Worm (Caenorhabditis elegans) whole organism, mixed stage, embryonic: ENCODE measurements around the gene lmbr-1.

ENCODE experiments used
- M03D4.4 ChIP-seq: sonication (generic microtip); optimal IDR thresholded peaks from 2 replicates; lab custom pipeline; 2017; ENCODE audit warnings: mild to moderate bottlenecking, missing genetic modification characterization, missing compliant biosample characterization
- bed-3 ChIP-seq: fragments of 200-800 bp; sonication (Bioruptor generic); optimal IDR thresholded peaks from 3 replicates; lab custom pipeline; 2018; ENCODE audit warnings: mild to moderate bottlenecking, missing genetic modification characterization, moderate library complexity, missing compliant biosample characterization
- ceh-39 ChIP-seq: fragments of 150-350 bp; optimal IDR thresholded peaks from 2 replicates; lab custom pipeline; 2014; ENCODE audit warnings: missing biosample characterization, missing genetic modification characterization
- ceh-43 ChIP-seq: fragments of 200-800 bp; sonication (Bioruptor generic); optimal IDR thresholded peaks from 2 replicates; lab custom pipeline; 2018; ENCODE audit warnings: mild to moderate bottlenecking, missing genetic modification characterization, moderate library complexity, missing compliant biosample characterization
- ceh-83 ChIP-seq: fragments of 200-800 bp; sonication (Bioruptor generic); optimal IDR thresholded peaks from 2 replicates; lab custom pipeline; 2018; ENCODE audit warnings: mild to moderate bottlenecking, missing genetic modification characterization, missing compliant biosample characterization
- ces-1 ChIP-seq: fragments of 150-350 bp; optimal IDR thresholded peaks from 2 replicates; lab custom pipeline; 2014; ENCODE audit warnings: missing biosample characterization, missing genetic modification reagents, missing genetic modification characterization
- cnd-1 ChIP-seq: fragments of 200-800 bp; sonication (Bioruptor generic); optimal IDR thresholded peaks from 2 replicates; lab custom pipeline; 2018; ENCODE audit warnings: mild to moderate bottlenecking, missing genetic modification characterization, missing compliant biosample characterization
- drap-1 ChIP-seq: fragments of 200-800 bp; sonication (Bioruptor generic); optimal IDR thresholded peaks from 3 replicates; lab custom pipeline; 2018; ENCODE audit warnings: mild to moderate bottlenecking, missing genetic modification characterization, missing compliant biosample characterization
- elt-1 ChIP-seq: sonication (generic microtip); optimal IDR thresholded peaks from 2 replicates; lab custom pipeline; 2017; ENCODE audit warnings: missing genetic modification characterization, mild to moderate bottlenecking, missing compliant biosample characterization, antibody characterized with exemption, moderate library complexity, borderline replicate concordance; ENCODE audit not compliant: insufficient read depth
- elt-3 ChIP-seq: fragments of 150-350 bp; optimal IDR thresholded peaks from 2 replicates; lab custom pipeline; 2014; ENCODE audit warnings: missing biosample characterization, missing genetic modification characterization
- flh-1 ChIP-seq: fragments of 200-800 bp; sonication (Bioruptor generic); optimal IDR thresholded peaks from 2 replicates; lab custom pipeline; 2018; ENCODE audit warnings: mild to moderate bottlenecking, missing genetic modification characterization, moderate library complexity, missing compliant biosample characterization
- ham-2 ChIP-seq: fragments of 200-800 bp; sonication (Bioruptor generic); optimal IDR thresholded peaks from 2 replicates; lab custom pipeline; 2018; ENCODE audit warnings: mild to moderate bottlenecking, missing genetic modification characterization, missing compliant biosample characterization
- hlh-1 ChIP-seq: fragments of 150-350 bp; optimal IDR thresholded peaks from 2 replicates; lab custom pipeline; 2014; ENCODE audit warnings: missing biosample characterization, missing genetic modification reagents, missing genetic modification characterization
- lin-13 ChIP-seq: fragments of 150-350 bp; optimal IDR thresholded peaks from 2 replicates; lab custom pipeline; 2014; ENCODE audit warnings: missing biosample characterization, missing genetic modification characterization
- lin-32 ChIP-seq: fragments of 200-800 bp; sonication (Bioruptor generic); optimal IDR thresholded peaks from 2 replicates; lab custom pipeline; 2018; ENCODE audit warnings: mild to moderate bottlenecking, missing genetic modification characterization, missing compliant biosample characterization
- lsy-2 ChIP-seq: fragments of 150-350 bp; optimal IDR thresholded peaks from 2 replicates; lab custom pipeline; 2014; ENCODE audit warnings: missing biosample characterization, missing genetic modification characterization
- mab-5 ChIP-seq: fragments of 150-350 bp; optimal IDR thresholded peaks from 2 replicates; lab custom pipeline; 2014; ENCODE audit warnings: missing biosample characterization, missing genetic modification characterization
- mep-1 ChIP-seq: fragments of 150-350 bp; optimal IDR thresholded peaks from 2 replicates; lab custom pipeline; 2017; ENCODE audit warnings: missing biosample characterization, missing genetic modification reagents, missing genetic modification characterization, inconsistent platforms
- mls-2 ChIP-seq: sonication (generic microtip); optimal IDR thresholded peaks from 2 replicates; lab custom pipeline; 2016; ENCODE audit warnings: mild to moderate bottlenecking, missing genetic modification characterization, moderate library complexity, missing compliant biosample characterization
- nhr-12 ChIP-seq: fragments of 150-350 bp; optimal IDR thresholded peaks from 2 replicates; lab custom pipeline; 2014; ENCODE audit warnings: missing biosample characterization, missing genetic modification characterization
- nhr-2 ChIP-seq: fragments of 150-350 bp; optimal IDR thresholded peaks from 2 replicates; lab custom pipeline; 2014; ENCODE audit warnings: missing biosample characterization, missing genetic modification characterization
- nhr-237 ChIP-seq: fragments of 150-350 bp; optimal IDR thresholded peaks from 2 replicates; lab custom pipeline; 2014; ENCODE audit warnings: missing biosample characterization, missing genetic modification characterization
- nhr-28 ChIP-seq: fragments of 150-350 bp; optimal IDR thresholded peaks from 2 replicates; lab custom pipeline; 2014; ENCODE audit warnings: missing biosample characterization, missing genetic modification characterization
- nhr-76 ChIP-seq: sonication (generic microtip); optimal IDR thresholded peaks from 2 replicates; lab custom pipeline; 2017; ENCODE audit warnings: missing biosample characterization, missing genetic modification characterization
- pha-4 ChIP-seq: fragments of 150-350 bp; optimal IDR thresholded peaks from 2 replicates; lab custom pipeline; 2018; ENCODE audit warnings: missing biosample characterization, missing genetic modification reagents, missing genetic modification characterization
- sem-2 ChIP-seq: fragments of 200-800 bp; sonication (Bioruptor generic); optimal IDR thresholded peaks from 2 replicates; lab custom pipeline; 2018; ENCODE audit warnings: mild to moderate bottlenecking, missing genetic modification characterization, missing compliant biosample characterization
- snpc-4 ChIP-seq: fragments of 150-350 bp; optimal IDR thresholded peaks from 2 replicates; lab custom pipeline; 2014; ENCODE audit warnings: missing biosample characterization, missing genetic modification characterization
- tbx-8 ChIP-seq: fragments of 200-800 bp; sonication (Bioruptor generic); optimal IDR thresholded peaks from 2 replicates; lab custom pipeline; 2018; ENCODE audit warnings: mild to moderate bottlenecking, missing genetic modification characterization, moderate library complexity, missing compliant biosample characterization
- unc-120 ChIP-seq: sonication (generic microtip); optimal IDR thresholded peaks from 2 replicates; lab custom pipeline; 2017; ENCODE audit warnings: missing genetic modification characterization, missing compliant biosample characterization; ENCODE audit not compliant: poor library complexity, severe bottlenecking
- unc-62 ChIP-seq: fragments of 150-350 bp; optimal IDR thresholded peaks from 2 replicates; lab custom pipeline; 2014; ENCODE audit warnings: missing biosample characterization, missing genetic modification reagents, missing genetic modification characterization
- ztf-11 ChIP-seq: fragments of 150-350 bp; optimal IDR thresholded peaks from 2 replicates; lab custom pipeline; 2014; ENCODE audit warnings: missing biosample characterization, missing genetic modification characterization

lmbr-1 gene

DNA sequence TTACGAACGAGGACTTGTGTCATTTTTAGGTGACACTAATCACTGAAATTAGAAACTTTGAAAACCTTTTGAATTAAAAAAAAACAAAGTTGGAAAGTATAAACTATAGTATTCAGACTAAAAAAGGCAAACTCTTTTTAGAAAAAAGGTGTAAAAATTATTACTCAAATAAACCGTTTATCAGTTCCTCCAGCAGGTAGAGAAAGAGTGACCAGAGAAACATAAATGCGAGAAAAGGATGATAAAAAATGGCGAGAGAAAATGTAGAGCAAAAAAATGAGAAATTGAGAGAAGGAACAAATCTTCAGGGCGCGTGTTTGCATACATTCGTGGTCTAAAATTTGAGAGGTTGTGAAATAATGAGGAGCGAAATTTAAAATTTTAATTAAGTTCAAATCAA lies 29.8 kb downstream of the lmbr-1 start, which contains the start of gene lap-1:
lap-1 (minus strand) TSS at position 42 of the 400 bp plus-strand sequence.
- TF ChIP-seq elt-3 (tag; lab: Kevin White, UChicago) (no peak), lin-32 (GFP tag; lab: Kevin White, UChicago) (no peak), M03D4.4 (no peak), mep-1 (no peak)

DNA sequence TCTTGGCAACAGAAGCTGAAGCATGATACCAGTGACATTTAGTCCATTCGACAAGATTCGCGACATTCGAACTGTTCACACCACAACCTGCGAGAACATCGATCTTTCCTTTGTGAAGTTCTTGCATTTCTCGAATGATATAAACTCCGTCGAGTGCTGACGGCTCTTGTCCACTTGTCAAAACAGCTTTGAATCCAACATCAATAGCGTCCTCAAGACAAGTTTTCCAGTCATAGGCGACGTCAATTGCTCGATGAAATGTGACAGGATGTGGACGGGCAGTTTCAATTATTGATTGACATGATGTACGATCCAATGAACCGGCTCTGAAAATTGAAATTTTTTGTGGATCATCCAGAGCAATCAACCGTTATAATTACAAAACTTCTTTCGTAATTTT lies 30.6 kb downstream of the lmbr-1 start:
- no peak for TF ChIP-seq ces-1

DNA sequence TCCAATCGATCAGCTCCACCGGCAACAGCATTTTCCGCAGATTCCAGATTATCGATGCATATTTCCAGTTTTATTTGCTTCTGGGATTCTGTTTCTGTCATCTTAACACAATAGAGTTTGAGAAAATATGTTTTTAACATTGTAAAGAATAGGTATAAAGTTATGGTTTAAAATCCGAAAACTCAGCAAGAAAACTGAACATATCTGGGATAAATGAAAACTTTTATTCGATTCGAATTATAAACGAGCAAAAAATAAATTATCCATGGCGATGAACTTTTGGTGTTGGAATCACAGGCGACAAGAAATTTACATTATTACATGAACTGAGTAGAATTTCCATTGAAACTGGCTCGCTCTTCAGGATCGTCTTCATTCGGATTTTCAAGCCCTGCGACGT lies 31.5 kb downstream of the lmbr-1 start, which contains the start of gene cutc-1:
cutc-1 (minus strand) TSS at position 101 of the 400 bp plus-strand sequence.
- no peak for TF ChIP-seq unc-62 (GFP tag; lab: Kevin White, UChicago)
- no peak for TF ChIP-seq nhr-237
- TF ChIP-seq lin-13: no peak
- no peak for TF ChIP-seq ceh-39 (tag; lab: Kevin White, UChicago)
- TF ChIP-seq snpc-4 (tag; lab: Kevin White, UChicago): no peak

DNA sequence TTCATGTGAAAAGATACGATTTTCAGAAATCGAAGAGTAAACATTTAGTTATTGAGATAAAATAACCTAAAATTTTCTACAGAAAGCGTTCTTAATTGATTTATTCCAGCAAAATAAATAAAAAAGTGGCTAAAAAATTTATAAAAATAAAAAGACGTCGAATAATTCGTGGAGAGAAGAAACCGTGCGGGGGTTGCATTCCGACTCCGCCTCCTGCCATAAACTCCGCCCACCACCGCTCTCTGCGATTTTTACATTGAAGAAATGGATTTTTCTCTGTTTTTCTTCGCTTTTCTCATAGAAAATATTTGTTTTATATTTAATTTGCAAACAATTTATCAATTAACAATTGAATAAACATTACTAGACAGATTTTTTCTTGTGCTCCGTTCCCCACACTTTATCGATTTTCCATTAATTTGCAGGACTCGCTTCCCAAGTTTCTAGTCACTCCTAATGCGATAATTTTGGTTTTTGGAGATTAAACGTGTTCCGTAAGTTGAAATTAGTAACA lies 33.5 kb downstream of the lmbr-1 start, which contains the start of the genes ubxn-4 and cyy-1:
ubxn-4 (minus strand) TSS at position 114 of the 514 bp plus-strand sequence.
cyy-1 (plus strand) TSS at position 426 of the 514 bp plus-strand sequence.
- no peak for TF ChIP-seq ceh-43 (GFP tag; lab: Kevin White, UChicago)
- TF ChIP-seq unc-120 (tag; lab: Kevin White, UChicago): no peak
- TF ChIP-seq pha-4 (tag; lab: Kevin White, UChicago): no peak
- no peak for TF ChIP-seq elt-3 (tag; lab: Kevin White, UChicago)
- TF ChIP-seq drap-1 (GFP tag; lab: Kevin White, UChicago): no peak
- TF ChIP-seq mls-2 (tag; lab: Kevin White, UChicago): no peak
- peak; percentile 44 for TF ChIP-seq mep-1
- TF ChIP-seq ceh-83 (GFP tag; lab: Kevin White, UChicago): no peak
- peak; percentile 42 for TF ChIP-seq ces-1
- TF ChIP-seq unc-62 (GFP tag; lab: Kevin White, UChicago): no peak
- TF ChIP-seq bed-3: no peak
- no peak for TF ChIP-seq ztf-11 (tag; lab: Kevin White, UChicago)
- no peak for TF ChIP-seq M03D4.4
- no peak for TF ChIP-seq flh-1 (GFP tag; lab: Kevin White, UChicago)
- no peak for TF ChIP-seq lin-32 (GFP tag; lab: Kevin White, UChicago)
- TF ChIP-seq lsy-2 (tag; lab: Kevin White, UChicago): peak; percentile 42
- no peak for TF ChIP-seq lin-13
- TF ChIP-seq cnd-1 (tag; lab: Kevin White, UChicago): no peak
- TF ChIP-seq snpc-4 (tag; lab: Kevin White, UChicago): no peak
- TF ChIP-seq elt-1 (tag; lab: Kevin White, UChicago): no peak
- no peak for TF ChIP-seq sem-2 (GFP tag; lab: Kevin White, UChicago)
- TF ChIP-seq nhr-28 (tag; lab: Kevin White, UChicago): no peak

DNA sequence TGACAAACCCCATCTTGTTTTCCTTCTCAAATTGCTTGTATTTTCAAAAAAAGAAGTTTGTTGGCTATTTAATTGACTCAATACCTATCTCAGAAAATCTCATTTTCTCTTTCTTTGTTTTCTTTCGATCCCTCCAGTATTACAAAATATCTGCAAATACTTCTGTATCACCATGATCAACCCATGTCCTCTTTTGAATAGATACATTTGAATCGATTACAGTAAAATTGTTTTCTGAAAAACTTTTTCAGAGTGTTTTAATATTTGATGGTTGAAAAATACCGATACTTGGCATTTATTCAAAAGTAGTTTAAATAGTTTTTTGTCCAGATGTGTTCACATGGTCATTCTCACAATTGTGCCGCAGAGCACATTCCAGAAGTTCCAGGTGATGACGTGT lies 37.1 kb downstream of the lmbr-1 start, which contains the start of gene ZK353.9:
ZK353.9 (plus strand) TSS at position 331 of the 400 bp plus-strand sequence.
- TF ChIP-seq snpc-4 (tag; lab: Kevin White, UChicago) (no peak), mls-2 (tag; lab: Kevin White, UChicago) (no peak), tbx-8 (GFP tag; lab: Kevin White, UChicago) (no peak), hlh-1 (tag; lab: Kevin White, UChicago) (no peak), mab-5 (tag; lab: Kevin White, UChicago) (no peak), ztf-11 (tag; lab: Kevin White, UChicago) (no peak), unc-62 (GFP tag; lab: Kevin White, UChicago) (no peak), nhr-28 (tag; lab: Kevin White, UChicago) (no peak), nhr-2 (tag; lab: Kevin White, UChicago) (no peak), bed-3 (no peak), nhr-76 (tag; lab: Kevin White, UChicago) (no peak), flh-1 (GFP tag; lab: Kevin White, UChicago) (no peak), nhr-12 (tag; lab: Kevin White, UChicago) (no peak), drap-1 (GFP tag; lab: Kevin White, UChicago) (no peak), ceh-83 (GFP tag; lab: Kevin White, UChicago) (no peak), ham-2 (GFP tag; lab: Kevin White, UChicago) (no peak), mep-1 (no peak)
- TF ChIP-seq, all 35 proteins: peak for 0
